Fruit fly (Drosophila melanogaster) S2 (cell line): ENCODE results near the gene CG1394.

ENCODE experiments used
- CG8478 ChIP-seq: fragments of >200 bp; optimal IDR thresholded peaks from 2 replicates; lab custom pipeline; 2018
- CTCF ChIP-seq, 2 experiments: fragments of >200 bp; optimal IDR thresholded peaks; 2 replicates each; lab custom pipeline; 2018

DNA sequence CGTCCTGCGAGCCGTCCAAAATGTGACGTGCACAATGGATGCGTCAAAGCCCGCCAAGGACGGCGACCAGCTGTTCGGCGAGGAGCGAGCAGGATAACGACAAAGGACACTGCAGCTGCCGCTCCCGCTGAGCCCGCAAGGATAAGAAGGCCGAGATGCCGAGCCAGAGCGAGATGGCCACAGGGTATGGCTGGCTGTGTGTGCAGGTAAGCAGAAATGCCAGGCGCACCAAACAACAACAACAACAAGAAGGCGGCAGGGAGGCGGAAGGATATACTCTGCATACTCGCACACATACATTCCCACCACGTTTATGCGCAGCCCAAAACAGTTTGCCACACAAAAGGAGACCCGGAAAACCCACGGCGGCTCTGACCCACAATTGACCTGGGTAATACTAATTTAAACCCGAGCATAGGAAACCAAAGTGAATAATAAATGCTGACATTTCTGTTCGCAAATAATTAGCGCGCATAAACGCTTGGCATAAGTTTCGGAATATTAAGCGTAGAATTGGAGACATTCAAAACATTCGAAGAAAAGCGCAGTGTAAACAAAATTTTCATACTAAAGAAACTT is 23.8 kb downstream of the CG1394 start:
- TF ChIP-seq CG8478 (lab: Kevin White, UChicago) (no peak), CTCF (optimal IDR thresholded peaks at IDR 0.05; lab: Kevin White, UChicago) (no peak)
